ENCODE assay signal across 2 worm cellular contexts in genomic region chrX:13435790-13436472, ce11.
TF ChIP-seq lines count a peak whose summit lies in the region.

TSS of gene jmjd-3.3 (plus strand) at chrX:13436422.

TF ChIP-seq in whole organism, L4 larva, 104 proteins besides CTCF, POLR2A, EP300 and RAD21:
- no peak for TF ChIP-seq daf-16 (GFP tag; optimal IDR thresholded peaks at IDR 0.05; lab: Kevin White, UChicago)
- TF ChIP-seq daf-16 (tag; optimal IDR thresholded peaks at IDR 0.05; lab: Kevin White, UChicago): peak; percentile 0
- no peak for TF ChIP-seq rbr-2 (tag; optimal IDR thresholded peaks at IDR 0.05; lab: Kevin White, UChicago)
- TF ChIP-seq ZK337.2 (GFP tag; IDR thresholded peaks at IDR 0.05; lab: Robert Waterston, UW): 0 out of 2 replicates have a peak, but pooled peaks have one; percentile 2

TF ChIP-seq in whole organism, young adult, 124 proteins besides CTCF, POLR2A, EP300 and RAD21:
- no peak for TF ChIP-seq lir-1 (GFP tag; conservative IDR thresholded peaks at IDR 0.05; lab: Robert Waterston, UW)
- peak; percentile 59 for TF ChIP-seq rpc-1 (optimal IDR thresholded peaks at IDR 0.05; lab: Kevin White, UChicago)
- TF ChIP-seq rpc-1 (tag; optimal IDR thresholded peaks at IDR 0.05; lab: Kevin White, UChicago): peak; percentile 82
- no peak for TF ChIP-seq F57A8.1 (GFP tag; optimal IDR thresholded peaks at IDR 0.05; lab: Kevin White, UChicago)
- no peak for TF ChIP-seq mel-28 (tag; optimal IDR thresholded peaks at IDR 0.05; lab: Kevin White, UChicago; ENCODE audit: borderline replicate concordance)
- no peak for TF ChIP-seq nfyb-1 (GFP tag; IDR thresholded peaks at IDR 0.05; lab: Robert Waterston, UW)
- TF ChIP-seq B0261.1 (tag; optimal IDR thresholded peaks at IDR 0.05; lab: Kevin White, UChicago): peak; percentile 61
- no peak for TF ChIP-seq cebp-2 (GFP tag; IDR thresholded peaks at IDR 0.05; lab: Robert Waterston, UW)
- peak; percentile 2 for TF ChIP-seq him-1 (tag; optimal IDR thresholded peaks at IDR 0.05; lab: Kevin White, UChicago)
- no peak for TF ChIP-seq F57C9.4 (tag; optimal IDR thresholded peaks at IDR 0.05; lab: Kevin White, UChicago)
- no peak for TF ChIP-seq ceh-91 (GFP tag; IDR thresholded peaks at IDR 0.05; lab: Robert Waterston, UW)
- peak; percentile 35 for TF ChIP-seq snpc-3.4 (tag; optimal IDR thresholded peaks at IDR 0.05; lab: Kevin White, UChicago)
- TF ChIP-seq tbp1 (GFP tag; optimal IDR thresholded peaks at IDR 0.05; lab: Kevin White, UChicago): peak; percentile 81
- TF ChIP-seq snpc-4 (GFP tag; optimal IDR thresholded peaks at IDR 0.05; lab: Kevin White, UChicago): no peak
- TF ChIP-seq snpc-4 (tag; optimal IDR thresholded peaks at IDR 0.05; lab: Kevin White, UChicago): peak in 1 of 4 experiments; percentile 47
- peak; percentile 58; the same call in 1 of the 2 replicates for TF ChIP-seq D2030.7 (GFP tag; IDR thresholded peaks at IDR 0.05; lab: Robert Waterston, UW)
- peak; percentile 22 for TF ChIP-seq snpc-1.3 (tag; optimal IDR thresholded peaks at IDR 0.05; lab: Kevin White, UChicago; ENCODE audit: insufficient read depth)
- no peak for TF ChIP-seq ztf-3 (GFP tag; optimal IDR thresholded peaks at IDR 0.05; lab: Kevin White, UChicago)
- TF ChIP-seq zfh-2 (GFP tag; conservative IDR thresholded peaks at IDR 0.05; lab: Robert Waterston, UW): no peak
- no peak for TF ChIP-seq gei-17 (GFP tag; optimal IDR thresholded peaks at IDR 0.05; lab: Kevin White, UChicago)
- no peak for TF ChIP-seq sdz-38 (tag; optimal IDR thresholded peaks at IDR 0.05; lab: Kevin White, UChicago)
- TF ChIP-seq ccch-3 (GFP tag; optimal IDR thresholded peaks at IDR 0.05; lab: Kevin White, UChicago): no peak
- TF ChIP-seq die-1 (tag; optimal IDR thresholded peaks at IDR 0.05; lab: Kevin White, UChicago): peak; percentile 20
- TF ChIP-seq lin-35 (GFP tag; optimal IDR thresholded peaks at IDR 0.05; lab: Kevin White, UChicago): no peak
- TF ChIP-seq ama-1 (optimal IDR thresholded peaks at IDR 0.05; lab: Kevin White, UChicago): no peak
- peak in 1 of 2 experiments; percentile 26 for TF ChIP-seq ama-1 (GFP tag; optimal IDR thresholded peaks at IDR 0.05; lab: Kevin White, UChicago)
- no peak for TF ChIP-seq rec-8 (tag; optimal IDR thresholded peaks at IDR 0.05; lab: Kevin White, UChicago)
- TF ChIP-seq mes-4 (tag; optimal IDR thresholded peaks at IDR 0.05; lab: Kevin White, UChicago): no peak
- peak; percentile 44; the same call in 1 of the 2 replicates for TF ChIP-seq lin-26 (GFP tag; IDR thresholded peaks at IDR 0.05; lab: Robert Waterston, UW)
